Fruit fly (Drosophila melanogaster) whole organism, adult: Measurements from ENCODE around the gene Irk2.

Experiments
- CG11617 ChIP-seq: fragments of 200-800 bp; sonication (Bioruptor generic); optimal IDR thresholded peaks from 2 replicates; lab custom pipeline; 2017; ENCODE audit warnings: mild to moderate bottlenecking, missing biosample characterization, missing genetic modification reagents, missing genetic modification characterization
- CG14711 ChIP-seq: fragments of 200-800 bp; sonication (Bioruptor generic); optimal IDR thresholded peaks from 2 replicates; lab custom pipeline; 2018; ENCODE audit warnings: missing biosample characterization, mild to moderate bottlenecking, missing genetic modification characterization, moderate library complexity
- CG1620 ChIP-seq: fragments of 200-800 bp; sonication (Bioruptor generic); optimal IDR thresholded peaks from 2 replicates; lab custom pipeline; 2016; ENCODE audit warnings: missing biosample characterization, missing genetic modification characterization
- CG5204 ChIP-seq: fragments of 200-800 bp; sonication (Bioruptor generic); optimal IDR thresholded peaks from 2 replicates; lab custom pipeline; 2016; ENCODE audit warnings: missing biosample characterization, missing genetic modification characterization
- Clk ChIP-seq: fragments of 200-800 bp; sonication (Bioruptor generic); optimal IDR thresholded peaks from 2 replicates; lab custom pipeline; 2017; ENCODE audit warnings: missing biosample characterization, missing genetic modification characterization
- Hr96 ChIP-seq: fragments of 200-800 bp; sonication (Bioruptor generic); optimal IDR thresholded peaks from 2 replicates; lab custom pipeline; 2016; ENCODE audit warnings: missing biosample characterization, missing genetic modification characterization
- Mnt ChIP-seq: fragments of 200-800 bp; sonication (Bioruptor generic); optimal IDR thresholded peaks from 2 replicates; lab custom pipeline; 2016; ENCODE audit warnings: missing biosample characterization, mild to moderate bottlenecking, missing genetic modification characterization
- bab1 ChIP-seq: fragments of 200-800 bp; sonication (Bioruptor generic); optimal IDR thresholded peaks from 3 replicates; lab custom pipeline; 2019; ENCODE audit warnings: missing biosample characterization, mild to moderate bottlenecking, missing genetic modification characterization, moderate library complexity
- cnc ChIP-seq, 2 experiments: fragments of >200 bp; optimal IDR thresholded peaks; 2 replicates each; lab custom pipeline; 2017
- kay ChIP-seq: fragments of 200-800 bp; sonication (Bioruptor generic); peaks from one replicate; lab custom pipeline; 2016; ENCODE audit warnings: missing biosample characterization, missing genetic modification characterization, borderline replicate concordance
- pad ChIP-seq: fragments of 200-800 bp; sonication (Bioruptor generic); optimal IDR thresholded peaks from 3 replicates; lab custom pipeline; 2017; ENCODE audit warnings: missing biosample characterization, missing genetic modification characterization, mild to moderate bottlenecking, moderate library complexity, missing genetic modification reagents
- toe ChIP-seq: fragments of 200-800 bp; sonication (Bioruptor generic); optimal IDR thresholded peaks from 2 replicates; lab custom pipeline; 2016; ENCODE audit warnings: missing biosample characterization, missing genetic modification characterization

dm6 chr3R:23476085-23476484 is 43.2 kb downstream of the Irk2 start:
- no peak for TF ChIP-seq kay (GFP tag; lab: Kevin White, UChicago)
- TF ChIP-seq cnc (optimal IDR thresholded peaks at IDR 0.05; lab: Kevin White, UChicago) = no peak
- no peak for TF ChIP-seq pad
- no peak for TF ChIP-seq toe (GFP tag; lab: Kevin White, UChicago)
- TF ChIP-seq CG14711 (tag; lab: Kevin White, UChicago) = no peak
- no peak for TF ChIP-seq Clk (GFP tag; lab: Kevin White, UChicago)
- TF ChIP-seq CG5204 = no peak
- TF ChIP-seq Hr96 (GFP tag; lab: Kevin White, UChicago) = no peak
- no peak for TF ChIP-seq Mnt (GFP tag; lab: Kevin White, UChicago)
- no peak for TF ChIP-seq bab1 (GFP tag; lab: Kevin White, UChicago)
- TF ChIP-seq CG1620 (GFP tag; lab: Kevin White, UChicago) = no peak
- TF ChIP-seq CG11617 (GFP tag; lab: Kevin White, UChicago) = no peak
